Worm (Caenorhabditis elegans) whole organism, L4/young adult: ENCODE measurements around the gene T10B9.14.

Source experiments
- W03F9.2 ChIP-seq: fragments of 150-350 bp; optimal IDR thresholded peaks from 2 replicates; lab custom pipeline; 2014; ENCODE audit warnings: missing biosample characterization, missing genetic modification characterization
- dao-5 ChIP-seq: sonication (generic microtip); optimal IDR thresholded peaks from 2 replicates; lab custom pipeline; 2016; ENCODE audit warnings: missing genotype, missing genetic modification characterization, moderate library complexity, missing compliant biosample characterization
- him-1 ChIP-seq: sonication (generic microtip); optimal IDR thresholded peaks from 2 replicates; lab custom pipeline; 2016; ENCODE audit warnings: missing genotype, missing genetic modification reagents, missing genetic modification characterization, missing compliant biosample characterization

T10B9.14 gene

DNA sequence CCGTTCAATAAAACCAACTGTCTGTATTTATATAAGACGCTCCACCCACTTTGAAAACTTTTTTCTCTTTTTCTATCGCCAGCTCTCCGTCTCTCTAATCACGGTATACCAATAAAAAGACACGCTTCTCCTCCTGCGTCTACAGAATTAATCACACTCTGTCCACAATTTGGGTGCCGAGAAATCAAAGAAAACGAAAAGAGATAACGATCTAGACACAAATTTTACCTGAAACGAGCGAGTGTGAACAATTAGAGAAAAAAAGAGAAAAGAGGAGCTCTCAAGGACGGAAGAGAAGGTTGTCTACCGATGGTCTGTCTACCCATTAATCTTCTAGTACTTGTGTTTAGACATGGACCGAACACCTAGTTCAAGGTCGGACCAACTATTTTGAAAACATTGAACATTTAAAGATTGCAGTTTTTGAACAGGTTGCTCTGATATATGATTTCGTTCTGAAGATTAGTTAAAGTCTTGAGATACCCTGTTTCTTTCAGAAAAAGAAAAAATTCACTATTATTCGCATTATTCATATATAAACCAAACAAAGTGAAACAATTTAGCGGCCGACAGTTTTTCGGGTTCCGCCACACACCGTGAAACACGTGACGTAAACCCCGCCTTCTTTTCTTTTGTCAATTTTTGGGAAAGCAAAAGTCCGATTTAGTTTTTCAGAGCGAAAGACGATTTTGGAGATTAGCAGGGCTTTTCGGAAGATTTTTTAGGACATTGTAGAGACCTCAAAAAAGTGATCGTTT, 5.3 kb upstream of the T10B9.14 start, which contains the start of gene cyp-13A2:
Gene cyp-13A2 (minus strand): TSS at position 235 of the 758 bp plus-strand sequence.
- TF ChIP-seq him-1 (tag; lab: Kevin White, UChicago), result no peak
- TF ChIP-seq W03F9.2 (tag; lab: Kevin White, UChicago), result no peak
- no peak for TF ChIP-seq dao-5 (tag; lab: Kevin White, UChicago)

DNA sequence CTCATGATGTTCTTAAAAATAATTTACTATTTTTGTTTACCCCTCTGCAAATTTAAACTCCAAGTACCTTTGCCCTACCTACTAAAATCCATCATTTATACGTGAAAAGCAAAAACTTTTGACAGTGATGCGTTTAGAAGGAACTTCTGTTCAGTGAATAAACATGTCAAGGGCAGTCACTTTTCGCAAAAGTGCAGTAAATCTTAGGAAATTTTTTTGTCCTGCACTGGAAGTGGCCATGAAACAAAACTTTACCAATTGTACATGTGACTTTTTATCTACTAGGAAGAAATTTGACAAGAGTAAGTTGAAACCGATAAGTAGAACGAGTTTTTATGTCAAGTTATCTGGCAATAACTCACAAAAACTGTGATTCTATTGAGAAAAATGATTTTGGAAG, 4.0 kb upstream of the T10B9.14 start:
- TF ChIP-seq him-1 (tag; lab: Kevin White, UChicago), result no peak
- TF ChIP-seq W03F9.2 (tag; lab: Kevin White, UChicago), result no peak
- TF ChIP-seq dao-5 (tag; lab: Kevin White, UChicago), result no peak

ce11 chrII:9781842-9782241, 395 bp downstream of the T10B9.14 start, which contains the start of gene cyp-13A1:
Gene cyp-13A1, minus strand, starts transcription at chrII:9781997.
- TF ChIP-seq W03F9.2 (tag; lab: Kevin White, UChicago), result no peak
- TF ChIP-seq dao-5 (tag; lab: Kevin White, UChicago), result no peak
- no peak for TF ChIP-seq him-1 (tag; lab: Kevin White, UChicago)

DNA sequence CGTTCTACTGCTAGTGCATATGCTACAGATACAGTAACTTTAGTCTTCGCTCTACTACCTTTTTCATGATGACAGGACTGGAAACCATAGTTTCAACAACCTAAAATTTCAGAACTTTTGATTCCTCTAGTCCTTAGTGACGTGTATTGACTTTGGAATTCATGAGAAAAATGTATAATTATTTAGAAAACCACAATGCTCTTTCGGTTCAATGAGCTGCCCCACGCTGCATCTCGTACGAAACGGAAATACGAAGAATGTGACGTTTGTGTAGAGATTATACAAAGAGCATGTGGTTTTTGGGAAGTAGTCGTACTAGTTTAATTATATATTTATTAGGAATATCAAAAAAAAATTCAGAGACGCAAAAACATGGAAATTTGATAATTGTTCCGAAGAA, 3.7 kb downstream of the T10B9.14 start:
- TF ChIP-seq dao-5 (tag; lab: Kevin White, UChicago), result no peak
- no peak for TF ChIP-seq W03F9.2 (tag; lab: Kevin White, UChicago)
- no peak for TF ChIP-seq him-1 (tag; lab: Kevin White, UChicago)

DNA sequence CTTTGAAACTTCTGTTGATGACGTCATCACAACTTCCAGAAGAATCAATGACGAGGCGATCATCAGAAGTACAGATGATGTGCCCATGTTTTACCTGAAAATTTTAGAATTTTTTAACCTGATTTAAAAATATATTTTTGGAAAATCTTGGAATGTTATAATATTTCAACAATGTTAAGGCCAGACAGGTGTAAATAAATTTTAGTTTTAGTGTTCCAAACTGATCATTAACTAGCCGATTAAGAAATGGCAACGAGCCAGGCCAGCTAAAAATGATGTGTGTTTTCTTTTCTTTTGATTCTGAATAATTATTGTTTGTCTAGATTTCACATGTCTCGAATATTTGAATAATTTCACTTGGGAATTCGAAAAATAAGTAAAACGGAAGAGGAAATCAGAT, 6.4 kb downstream of the T10B9.14 start, which contains the start of gene T10B9.9:
Gene T10B9.9 (minus strand): TSS at position 101 of the 400 bp plus-strand sequence.
- TF ChIP-seq W03F9.2 (tag; lab: Kevin White, UChicago) (no peak), dao-5 (tag; lab: Kevin White, UChicago) (no peak), him-1 (tag; lab: Kevin White, UChicago) (no peak)

ce11 chrII:9774653-9775052, 7.6 kb downstream of the T10B9.14 start:
- peak; percentile 54 for TF ChIP-seq W03F9.2 (tag; lab: Kevin White, UChicago)
- peak; percentile 6 for TF ChIP-seq dao-5 (tag; lab: Kevin White, UChicago)
- TF ChIP-seq him-1 (tag; lab: Kevin White, UChicago), result peak; percentile 32

DNA sequence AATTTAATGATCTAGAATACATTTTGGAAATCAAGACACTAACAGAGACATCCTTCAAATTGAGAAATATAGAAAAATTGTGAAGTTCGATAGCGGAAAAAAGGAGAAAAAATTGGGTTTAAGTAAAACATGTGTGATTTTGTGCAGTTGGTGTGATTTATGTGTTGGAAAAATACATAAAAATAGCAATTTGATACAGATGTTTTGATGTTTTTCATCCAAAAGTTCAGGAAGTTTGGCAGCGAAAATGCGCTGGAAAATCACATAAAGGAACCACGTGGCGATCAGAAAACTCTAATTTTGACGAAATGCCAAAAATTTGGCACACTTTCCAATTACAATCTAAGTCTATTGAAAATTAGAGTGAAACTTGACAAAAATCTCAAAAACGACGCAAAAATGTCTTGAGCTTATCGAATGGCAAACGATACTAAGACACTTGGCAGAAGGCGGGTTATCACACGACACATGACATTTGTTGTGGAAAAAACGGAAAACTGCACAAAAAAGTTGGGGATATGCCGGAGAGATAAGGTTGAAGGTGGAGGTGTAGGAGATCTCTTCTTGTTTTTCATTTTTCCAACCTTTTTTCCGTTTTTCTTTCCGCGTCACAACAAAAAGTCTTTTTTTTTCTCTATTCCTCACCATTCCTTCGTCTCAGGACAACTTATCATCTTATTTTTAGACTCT, 8.2 kb downstream of the T10B9.14 start, which contains the start of gene ZK1321.4:
Gene ZK1321.4 (minus strand): TSS at position 51 of the 690 bp plus-strand sequence.
- TF ChIP-seq W03F9.2 (tag; lab: Kevin White, UChicago), result no peak
- no peak for TF ChIP-seq dao-5 (tag; lab: Kevin White, UChicago)
- TF ChIP-seq him-1 (tag; lab: Kevin White, UChicago), result no peak

DNA sequence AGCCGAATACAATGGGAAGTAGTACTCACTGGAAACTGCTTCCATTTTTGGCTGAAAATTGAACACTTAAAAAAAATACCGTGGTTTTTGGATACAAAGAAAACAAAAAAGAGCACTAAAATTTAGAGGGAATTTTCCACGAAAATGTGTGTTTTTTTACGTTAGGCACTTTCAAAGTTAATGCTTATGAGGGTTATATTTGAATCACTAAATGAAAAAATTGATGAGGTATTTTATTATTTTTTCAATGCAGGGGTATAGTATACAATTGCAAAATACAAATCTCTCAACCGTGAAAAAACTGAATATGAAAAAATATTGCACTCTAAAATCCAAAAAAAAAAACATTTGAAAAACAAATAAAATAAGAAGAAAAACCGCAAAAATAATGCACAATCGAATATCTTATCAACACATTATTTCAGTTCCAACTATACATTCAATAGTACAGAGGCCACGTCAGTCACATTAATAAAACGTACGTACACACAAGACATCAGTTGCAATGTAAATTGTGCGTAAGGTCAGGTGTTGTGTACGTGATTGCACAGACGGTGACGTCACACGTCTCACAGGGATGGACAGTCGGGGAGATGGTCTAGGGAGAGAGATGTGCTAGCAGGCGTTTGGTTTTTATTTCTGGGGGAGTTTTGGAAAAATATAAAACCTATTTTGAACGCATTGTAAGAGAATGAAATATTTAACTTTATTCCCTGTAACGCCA, 12.3 kb downstream of the T10B9.14 start, which contains the start of gene aqp-10:
Gene aqp-10 (minus strand): TSS at position 51 of the 724 bp plus-strand sequence.
- TF ChIP-seq dao-5 (tag; lab: Kevin White, UChicago), result no peak
- TF ChIP-seq W03F9.2 (tag; lab: Kevin White, UChicago), result peak; percentile 53
- TF ChIP-seq him-1 (tag; lab: Kevin White, UChicago), result no peak

DNA sequence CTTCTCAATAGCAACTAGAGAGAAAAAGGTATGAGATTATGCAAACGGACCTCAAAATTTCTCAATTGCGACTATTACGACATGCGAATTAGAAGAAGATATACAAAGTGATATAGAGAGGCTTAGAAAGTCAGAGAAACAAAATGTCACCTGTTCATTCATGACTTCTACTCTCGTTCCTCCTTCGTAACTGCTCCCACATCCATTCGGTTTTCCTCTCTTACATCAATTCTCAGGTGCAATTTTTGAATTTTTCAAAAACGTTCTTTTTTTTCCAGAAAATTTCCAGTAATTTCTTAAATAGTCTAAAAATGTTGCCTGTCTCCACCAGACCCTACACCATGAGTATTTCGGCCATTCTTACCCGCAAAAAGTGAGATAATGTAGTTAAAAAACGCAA, 17.5 kb downstream of the T10B9.14 start:
- TF ChIP-seq him-1 (tag; lab: Kevin White, UChicago) (no peak), dao-5 (tag; lab: Kevin White, UChicago) (no peak), W03F9.2 (tag; lab: Kevin White, UChicago) (no peak)

ce11 chrII:9759382-9759781, 22.9 kb downstream of the T10B9.14 start:
- TF ChIP-seq dao-5 (tag; lab: Kevin White, UChicago) (no peak), W03F9.2 (tag; lab: Kevin White, UChicago) (no peak), him-1 (tag; lab: Kevin White, UChicago) (no peak)

DNA sequence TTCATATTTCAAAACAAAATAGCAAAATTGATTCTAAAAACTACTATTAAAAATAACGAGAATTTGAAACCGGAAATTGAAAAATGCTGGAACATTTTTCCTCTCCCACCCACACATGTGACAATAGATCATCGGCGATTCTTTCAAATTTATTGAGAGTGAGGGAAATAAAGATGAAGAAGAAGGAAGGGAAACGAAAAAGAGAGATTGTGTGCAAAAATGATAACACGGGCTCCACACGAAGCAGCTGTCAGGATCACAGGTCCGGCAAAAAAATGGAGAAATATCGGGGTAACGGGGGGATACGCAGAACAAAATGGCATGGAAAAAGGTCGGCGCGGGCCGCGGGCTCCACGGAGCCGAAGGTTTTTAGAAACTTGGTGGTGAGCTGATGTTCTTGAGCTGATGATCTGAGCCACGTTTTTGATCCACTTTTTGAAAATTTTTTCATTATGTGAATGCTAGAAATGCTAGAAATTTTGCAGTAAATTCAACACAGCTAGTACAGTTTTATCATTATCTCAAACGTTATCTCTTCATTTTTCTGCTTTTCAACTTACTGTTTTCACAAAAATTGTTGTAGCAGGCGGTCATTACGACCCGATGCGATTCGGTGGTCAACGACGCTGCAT, 24.5 kb downstream of the T10B9.14 start, which contains the start of gene shk-1:
Gene shk-1 (plus strand): TSS at position 582 of the 632 bp plus-strand sequence.
- TF ChIP-seq dao-5 (tag; lab: Kevin White, UChicago), result no peak
- TF ChIP-seq W03F9.2 (tag; lab: Kevin White, UChicago), result no peak
- TF ChIP-seq him-1 (tag; lab: Kevin White, UChicago), result no peak

DNA sequence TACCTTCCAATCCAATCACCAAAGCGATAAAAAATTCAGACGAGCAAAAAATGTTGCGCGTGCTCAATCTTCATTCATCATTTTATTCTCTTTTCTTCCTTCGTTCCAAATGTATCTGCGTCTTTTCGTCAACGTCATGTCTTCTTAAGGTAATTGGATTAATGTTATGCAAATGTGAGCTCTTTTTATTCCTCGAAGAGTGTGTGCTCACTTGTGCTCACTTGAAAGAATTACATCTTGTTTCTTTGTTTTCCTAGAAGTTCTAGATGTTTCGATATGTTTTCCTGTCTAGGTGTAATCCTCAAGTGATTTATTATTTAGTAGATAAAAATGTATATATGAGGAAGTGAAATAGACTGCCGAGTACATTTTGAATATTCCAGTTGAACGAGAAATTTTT, 26.8 kb downstream of the T10B9.14 start:
- TF ChIP-seq him-1 (tag; lab: Kevin White, UChicago), result no peak
- TF ChIP-seq dao-5 (tag; lab: Kevin White, UChicago), result no peak
- TF ChIP-seq W03F9.2 (tag; lab: Kevin White, UChicago), result no peak
